Fruit fly (Drosophila melanogaster) whole organism, prepupa: Measurements from ENCODE around the gene Ufsp2.

Experiments used
- CG16779 ChIP-seq: fragments of 200-800 bp; sonication (Bioruptor generic); optimal IDR thresholded peaks from 3 replicates; lab custom pipeline; 2017; ENCODE audit warnings: missing biosample characterization, mild to moderate bottlenecking, missing genetic modification characterization
- CG34406 ChIP-seq: fragments of 200-800 bp; sonication (Bioruptor generic); optimal IDR thresholded peaks from 3 replicates; lab custom pipeline; 2016; ENCODE audit warnings: missing biosample characterization, missing genetic modification characterization
- CG3919 ChIP-seq: fragments of 200-800 bp; sonication (Bioruptor generic); optimal IDR thresholded peaks from 3 replicates; lab custom pipeline; 2016; ENCODE audit warnings: missing biosample characterization, missing genetic modification characterization
- CG6163 ChIP-seq: fragments of 200-800 bp; sonication (Bioruptor generic); IDR thresholded peaks from 3 replicates; pipeline ENCODE4 v1.3.6; 2022; ENCODE audit warnings: missing biosample characterization, missing genetic modification characterization
- CG6276 ChIP-seq: fragments of 200-800 bp; sonication (Bioruptor generic); optimal IDR thresholded peaks from 2 replicates; lab custom pipeline; 2017; ENCODE audit warnings: missing biosample characterization, mild to moderate bottlenecking, missing genetic modification characterization
- CG6808 ChIP-seq: fragments of 200-800 bp; sonication (Bioruptor generic); optimal IDR thresholded peaks from 3 replicates; lab custom pipeline; 2017; ENCODE audit warnings: missing biosample characterization, missing genetic modification characterization, mild to moderate bottlenecking, moderate library complexity, missing genetic modification reagents
- Sox14 ChIP-seq: fragments of 200-800 bp; sonication (Bioruptor generic); optimal IDR thresholded peaks from 3 replicates; lab custom pipeline; 2016; ENCODE audit warnings: missing biosample characterization, missing genetic modification characterization
- acj6 ChIP-seq: fragments of 200-800 bp; sonication (Bioruptor generic); optimal IDR thresholded peaks from 3 replicates; lab custom pipeline; 2016; ENCODE audit warnings: missing biosample characterization, missing genetic modification characterization
- cyc ChIP-seq: fragments of 200-800 bp; sonication (Bioruptor generic); optimal IDR thresholded peaks from 3 replicates; lab custom pipeline; 2016; ENCODE audit warnings: missing biosample characterization, missing genetic modification characterization
- dac ChIP-seq: fragments of 200-800 bp; sonication (Bioruptor generic); optimal IDR thresholded peaks from 2 replicates; lab custom pipeline; 2017; ENCODE audit warnings: missing biosample characterization, mild to moderate bottlenecking, missing genetic modification characterization
- salr ChIP-seq, 2 experiments: fragments of 200-800 bp; sonication (Bioruptor generic); optimal IDR thresholded peaks; 3 replicates each; lab custom pipeline; 2016 to 2018; ENCODE audit warnings: missing biosample characterization in 2 of 2, missing genetic modification characterization in 2 of 2, mild to moderate bottlenecking in 1 of 2
- vri ChIP-seq: fragments of 200-800 bp; sonication (Bioruptor generic); optimal IDR thresholded peaks from 3 replicates; lab custom pipeline; 2016; ENCODE audit warnings: missing biosample characterization, mild to moderate bottlenecking, missing genetic modification characterization

dm6 chr3L:15616490-15616889, 40.1 kb downstream of the Ufsp2 start:
- TF ChIP-seq cyc (GFP tag; lab: Kevin White, UChicago) (no peak), salr (GFP tag; optimal IDR thresholded peaks at IDR 0.05; lab: Kevin White, UChicago) (no peak), CG6276 (GFP tag; lab: Kevin White, UChicago) (no peak), CG6163 (GFP tag; lab: Robert Waterston, UW) (no peak), Sox14 (no peak), acj6 (no peak), dac (GFP tag; lab: Kevin White, UChicago) (no peak), CG3919 (GFP tag; lab: Kevin White, UChicago) (no peak), vri (GFP tag; lab: Kevin White, UChicago) (no peak), CG16779 (tag; lab: Kevin White, UChicago) (no peak), CG34406 (GFP tag; lab: Kevin White, UChicago) (no peak), CG6808 (no peak)
